Fruit fly (Drosophila melanogaster) whole organism, embryonic: ENCODE measurements around the gene Hs2st.

ENCODE experiments used
- Adf1 ChIP-seq: fragments of 200-800 bp; sonication (Bioruptor generic); IDR thresholded peaks from 2 replicates; pipeline ENCODE4 v1.3.6; 2022; ENCODE audit warnings: missing biosample characterization, missing genetic modification characterization
- Asciz ChIP-seq: fragments of 200-800 bp; sonication (Bioruptor generic); optimal IDR thresholded peaks from 2 replicates; lab custom pipeline; 2017; ENCODE audit warnings: missing biosample characterization, mild to moderate bottlenecking, missing genetic modification characterization, missing genetic modification reagents
- BEAF-32 ChIP-seq: fragments of 200-800 bp; sonication (Bioruptor generic); optimal IDR thresholded peaks from 3 replicates; lab custom pipeline; 2017; ENCODE audit warnings: missing biosample characterization, missing genetic modification characterization, mild to moderate bottlenecking, moderate library complexity, missing genetic modification reagents
- CG11560 ChIP-seq: fragments of 200-800 bp; sonication (Bioruptor generic); IDR thresholded peaks from 3 replicates; pipeline ENCODE4 v1.3.6; 2022; ENCODE audit warnings: missing biosample characterization, missing genetic modification characterization
- CG12744 ChIP-seq: fragments of 200-800 bp; sonication (Bioruptor generic); optimal IDR thresholded peaks from 2 replicates; lab custom pipeline; 2016; ENCODE audit warnings: missing biosample characterization, missing genetic modification characterization
- CG13775 ChIP-seq: fragments of 200-800 bp; sonication (Bioruptor generic); optimal IDR thresholded peaks from 3 replicates; lab custom pipeline; 2017; ENCODE audit warnings: missing biosample characterization, mild to moderate bottlenecking, missing genetic modification characterization
- CG14441 ChIP-seq: fragments of 200-800 bp; sonication (Bioruptor generic); IDR thresholded peaks from 2 replicates; pipeline ENCODE4 v1.3.6; 2022; ENCODE audit warnings: missing biosample characterization, missing genetic modification characterization
- CG14710 ChIP-seq: fragments of 200-800 bp; sonication (Bioruptor generic); optimal IDR thresholded peaks from 3 replicates; lab custom pipeline; 2019; ENCODE audit warnings: missing biosample characterization, mild to moderate bottlenecking, missing genetic modification characterization, moderate library complexity
- CG1602 ChIP-seq: fragments of 200-800 bp; sonication (Bioruptor generic); optimal IDR thresholded peaks from 3 replicates; lab custom pipeline; 2016; ENCODE audit warnings: missing biosample characterization, missing genetic modification characterization
- CG31388 ChIP-seq: fragments of 200-800 bp; sonication (Bioruptor generic); optimal IDR thresholded peaks from 2 replicates; lab custom pipeline; 2016; ENCODE audit warnings: missing biosample characterization, missing genetic modification characterization
- CG34422 ChIP-seq: fragments of 200-800 bp; sonication (Bioruptor generic); IDR thresholded peaks from 3 replicates; pipeline ENCODE4 v1.3.6; 2022; ENCODE audit warnings: missing biosample characterization, missing genetic modification characterization
- CG3838 ChIP-seq: fragments of 200-800 bp; sonication (Bioruptor generic); optimal IDR thresholded peaks from 3 replicates; lab custom pipeline; 2016; ENCODE audit warnings: missing biosample characterization, missing genetic modification characterization
- CG4282 ChIP-seq: fragments of 200-800 bp; sonication (Bioruptor generic); optimal IDR thresholded peaks from 2 replicates; lab custom pipeline; 2016; ENCODE audit warnings: missing biosample characterization, missing genetic modification characterization
- CG4360 ChIP-seq: fragments of 200-800 bp; sonication (Bioruptor generic); IDR thresholded peaks from 2 replicates; pipeline ENCODE4 v1.3.6; 2022; ENCODE audit warnings: missing biosample characterization, missing genetic modification characterization
- CG4424 ChIP-seq: fragments of 200-800 bp; sonication (Bioruptor generic); optimal IDR thresholded peaks from 3 replicates; lab custom pipeline; 2016; ENCODE audit warnings: missing biosample characterization, missing genetic modification characterization
- CG4617 ChIP-seq: fragments of 200-800 bp; sonication (Bioruptor generic); optimal IDR thresholded peaks from 3 replicates; lab custom pipeline; 2016; ENCODE audit warnings: missing biosample characterization, missing genetic modification characterization, borderline replicate concordance
- CG5180 ChIP-seq: fragments of 200-800 bp; sonication (Bioruptor generic); optimal IDR thresholded peaks from 3 replicates; lab custom pipeline; 2017; ENCODE audit warnings: missing biosample characterization, missing genetic modification characterization, mild to moderate bottlenecking, moderate library complexity, missing genetic modification reagents
- CG6272 ChIP-seq: fragments of 200-800 bp; sonication (Bioruptor generic); IDR thresholded peaks from 2 replicates; pipeline ENCODE4 v1.3.6; 2022; ENCODE audit warnings: missing biosample characterization, missing genetic modification characterization
- CG7271 ChIP-seq: fragments of 200-800 bp; sonication (Bioruptor generic); optimal IDR thresholded peaks from 2 replicates; lab custom pipeline; 2018; ENCODE audit warnings: missing biosample characterization, mild to moderate bottlenecking, missing genetic modification characterization, moderate library complexity
- CG8359 ChIP-seq: fragments of 200-800 bp; sonication (Bioruptor generic); optimal IDR thresholded peaks from 2 replicates; lab custom pipeline; 2017; ENCODE audit warnings: missing biosample characterization, mild to moderate bottlenecking, missing genetic modification characterization, borderline replicate concordance
- CG8388 ChIP-seq: fragments of 200-800 bp; sonication (Bioruptor generic); optimal IDR thresholded peaks from 2 replicates; lab custom pipeline; 2019; ENCODE audit warnings: missing biosample characterization, mild to moderate bottlenecking, missing genetic modification characterization, moderate library complexity
- CG9727 ChIP-seq: fragments of 200-800 bp; sonication (Bioruptor generic); optimal IDR thresholded peaks from 3 replicates; lab custom pipeline; 2017; ENCODE audit warnings: missing biosample characterization, mild to moderate bottlenecking, missing genetic modification characterization
- CG9817 ChIP-seq: fragments of 200-800 bp; sonication (Bioruptor generic); optimal IDR thresholded peaks from 2 replicates; lab custom pipeline; 2018; ENCODE audit warnings: missing biosample characterization, mild to moderate bottlenecking, missing genetic modification characterization, moderate library complexity
- Deaf1 ChIP-seq: fragments of 200-800 bp; optimal IDR thresholded peaks from 3 replicates; lab custom pipeline; 2019; ENCODE audit warnings: missing biosample characterization, mild to moderate bottlenecking, missing genetic modification characterization, moderate library complexity
- Jarid2 ChIP-seq: fragments of 200-800 bp; sonication (Bioruptor generic); optimal IDR thresholded peaks from 3 replicates; lab custom pipeline; 2017; ENCODE audit warnings: mild to moderate bottlenecking, missing biosample characterization, missing genetic modification reagents, missing genetic modification characterization
- MTF-1 ChIP-seq: fragments of 200-800 bp; sonication (Bioruptor generic); optimal IDR thresholded peaks from 2 replicates; lab custom pipeline; 2018; ENCODE audit warnings: missing biosample characterization, mild to moderate bottlenecking, missing genetic modification characterization, borderline replicate concordance
- Mes4 ChIP-seq: fragments of 200-800 bp; sonication (Bioruptor generic); optimal IDR thresholded peaks from 2 replicates; lab custom pipeline; 2016; ENCODE audit warnings: missing biosample characterization, missing genetic modification characterization
- Myb ChIP-seq: fragments of 200-800 bp; sonication (Bioruptor generic); optimal IDR thresholded peaks from 2 replicates; lab custom pipeline; 2016; ENCODE audit warnings: missing biosample characterization, missing genetic modification characterization
- NC2α ChIP-seq: fragments of 200-800 bp; sonication (Bioruptor generic); optimal IDR thresholded peaks from 2 replicates; lab custom pipeline; 2016; ENCODE audit warnings: missing biosample characterization, missing genetic modification characterization
- Oaz ChIP-seq: fragments of 200-800 bp; sonication (Bioruptor generic); IDR thresholded peaks from 2 replicates; pipeline ENCODE4 v1.3.6; 2022; ENCODE audit warnings: missing biosample characterization, missing genetic modification characterization
- Side ChIP-seq: fragments of 200-800 bp; sonication (Bioruptor generic); optimal IDR thresholded peaks from 2 replicates; lab custom pipeline; 2016; ENCODE audit warnings: missing biosample characterization, missing genetic modification characterization
- Stat92E ChIP-seq, 3 experiments: fragments of >200 bp in 2 of 3; fragments of 200-800 bp in 1 of 3; sonication (Bioruptor generic) in 1 of 3; optimal IDR thresholded peaks; 2 replicates each; lab custom pipeline; 2017 to 2019; ENCODE audit warnings: missing biosample characterization in 3 of 3, missing genetic modification characterization in 3 of 3, mild to moderate bottlenecking in 1 of 3, moderate library complexity in 1 of 3
- Trl ChIP-seq, 3 experiments: fragments of >200 bp in 2 of 3; fragments of 200-800 bp in 1 of 3; sonication (Bioruptor generic) in 1 of 3; optimal IDR thresholded peaks; 2 replicates in 1 of 3; 3 replicates in 2 of 3; lab custom pipeline; 2016 to 2017; ENCODE audit warnings: missing biosample characterization in 1 of 3, missing genetic modification characterization in 1 of 3
- Vsx1 ChIP-seq: fragments of 200-800 bp; sonication (Bioruptor generic); optimal IDR thresholded peaks from 2 replicates; lab custom pipeline; 2017; ENCODE audit warnings: missing biosample characterization, mild to moderate bottlenecking, missing genetic modification characterization, missing genetic modification reagents
- ab ChIP-seq: fragments of 200-800 bp; sonication (Bioruptor generic); optimal IDR thresholded peaks from 2 replicates; lab custom pipeline; 2016; ENCODE audit warnings: missing biosample characterization, missing genetic modification characterization
- dati ChIP-seq: fragments of 200-800 bp; sonication (Bioruptor generic); IDR thresholded peaks from 2 replicates; pipeline ENCODE4 v1.3.6; 2022; ENCODE audit warnings: missing biosample characterization, missing genetic modification characterization
- dysf ChIP-seq: fragments of 200-800 bp; sonication (Bioruptor generic); IDR thresholded peaks from 3 replicates; pipeline ENCODE4 v1.3.6; 2022; ENCODE audit warnings: missing biosample characterization, missing genetic modification characterization
- fru ChIP-seq: fragments of >200 bp; optimal IDR thresholded peaks from 2 replicates; lab custom pipeline; 2017
- gce ChIP-seq: fragments of 200-800 bp; sonication (Bioruptor generic); IDR thresholded peaks from 3 replicates; pipeline ENCODE4 v1.3.6; 2022; ENCODE audit warnings: missing biosample characterization, missing genetic modification characterization
- gro ChIP-seq: fragments of 200-800 bp; sonication (Bioruptor generic); optimal IDR thresholded peaks from 2 replicates; lab custom pipeline; 2016; ENCODE audit warnings: missing biosample characterization, missing genetic modification characterization
- onecut ChIP-seq: fragments of 200-800 bp; sonication (Bioruptor generic); IDR thresholded peaks from 2 replicates; pipeline ENCODE4 v1.3.6; 2022; ENCODE audit warnings: missing biosample characterization, missing genetic modification characterization
- peb ChIP-seq: fragments of 200-800 bp; sonication (Bioruptor generic); IDR thresholded peaks from 2 replicates; pipeline ENCODE4 v1.3.6; 2022; ENCODE audit warnings: missing biosample characterization, missing genetic modification characterization
- phol ChIP-seq: fragments of 200-800 bp; sonication (Bioruptor generic); optimal IDR thresholded peaks from 3 replicates; lab custom pipeline; 2018; ENCODE audit warnings: missing biosample characterization, mild to moderate bottlenecking, missing genetic modification characterization, moderate library complexity
- pita ChIP-seq: fragments of 200-800 bp; sonication (Bioruptor generic); optimal IDR thresholded peaks from 2 replicates; lab custom pipeline; 2017; ENCODE audit warnings: missing biosample characterization, mild to moderate bottlenecking, missing genetic modification characterization
- pnt ChIP-seq: fragments of 200-800 bp; sonication (Bioruptor generic); optimal IDR thresholded peaks from 3 replicates; lab custom pipeline; 2016; ENCODE audit warnings: missing biosample characterization, missing genetic modification characterization
- pzg ChIP-seq: fragments of 200-800 bp; sonication (Bioruptor generic); optimal IDR thresholded peaks from 3 replicates; lab custom pipeline; 2018; ENCODE audit warnings: missing biosample characterization, mild to moderate bottlenecking, missing genetic modification characterization, moderate library complexity
- row ChIP-seq: fragments of 200-800 bp; sonication (Bioruptor generic); IDR thresholded peaks from 3 replicates; pipeline ENCODE4 v1.3.6; 2022; ENCODE audit warnings: missing biosample characterization, missing genetic modification characterization
- sim ChIP-seq: fragments of 200-800 bp; sonication (Bioruptor generic); IDR thresholded peaks from 2 replicates; pipeline ENCODE4 v1.3.6; 2022; ENCODE audit warnings: missing biosample characterization, missing genetic modification characterization
- trem ChIP-seq: fragments of 200-800 bp; optimal IDR thresholded peaks from 3 replicates; lab custom pipeline; 2019; ENCODE audit warnings: missing biosample characterization, mild to moderate bottlenecking, missing genetic modification characterization, moderate library complexity

Gene Hs2st

DNA sequence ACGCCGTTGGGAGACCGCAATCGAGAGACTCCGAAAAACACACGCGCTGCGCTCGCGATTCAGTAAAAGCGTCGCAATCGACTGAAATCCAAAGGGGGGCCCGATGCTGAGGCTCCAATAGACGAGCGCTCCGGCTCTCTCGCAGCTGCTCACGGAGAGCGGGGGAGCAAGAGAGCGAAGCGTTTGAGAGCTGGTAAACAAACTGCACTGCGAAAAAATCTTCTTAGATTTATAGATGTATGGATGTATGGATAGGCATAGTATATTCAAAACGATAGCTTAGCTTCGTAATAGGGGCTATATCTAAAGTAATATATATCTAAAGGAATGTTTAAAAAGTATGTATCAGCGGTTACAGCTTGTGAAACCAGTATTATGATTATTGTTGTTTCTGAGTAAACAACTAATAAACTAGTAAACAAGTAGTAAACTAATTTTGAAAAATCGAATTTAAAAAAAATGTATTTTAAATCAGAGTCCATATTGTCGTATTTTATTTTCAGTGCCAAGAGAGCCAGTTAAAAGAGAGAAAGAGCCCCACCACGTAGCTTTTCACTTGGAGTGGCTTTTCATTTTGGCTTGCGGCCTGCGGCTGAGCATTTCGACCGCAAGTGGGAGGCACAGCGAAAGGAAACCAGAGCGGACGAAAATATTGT lies 21.0 kb downstream of the Hs2st start, which contains the start of the genes Alp12 and CG13085 (continued):
- peak; percentile 70 for TF ChIP-seq CG4282 (GFP tag; lab: Kevin White, UChicago)
- TF ChIP-seq peb, result peak; percentile 87
- TF ChIP-seq ab (GFP tag; lab: Kevin White, UChicago), result peak; percentile 63
- peak; percentile 90 for TF ChIP-seq CG3838
- peak; percentile 30 for TF ChIP-seq BEAF-32 (GFP tag; lab: Kevin White, UChicago)
- TF ChIP-seq Oaz (GFP tag; lab: Robert Waterston, UW), result peak; percentile 93
- TF ChIP-seq Asciz (GFP tag; lab: Kevin White, UChicago), result peak; percentile 99
- TF ChIP-seq CG14441 (GFP tag; lab: Robert Waterston, UW), result peak; percentile 96
- TF ChIP-seq NC2α (GFP tag; lab: Kevin White, UChicago), result peak; percentile 84
- peak; percentile 95 for TF ChIP-seq trem (tag; lab: Kevin White, UChicago)
- peak; percentile 93 for TF ChIP-seq CG6272
- peak; percentile 95 for TF ChIP-seq CG34422
- peak; percentile 88 for TF ChIP-seq Mes4 (GFP tag; lab: Kevin White, UChicago)
- TF ChIP-seq Adf1 (GFP tag; lab: Robert Waterston, UW), result peak; percentile 83
- TF ChIP-seq MTF-1 (GFP tag; lab: Kevin White, UChicago), result peak; percentile 83
- TF ChIP-seq CG8359 (GFP tag; lab: Kevin White, UChicago), result peak; percentile 92
- TF ChIP-seq CG8388 (GFP tag; lab: Kevin White, UChicago), result peak; percentile 97
- TF ChIP-seq row (GFP tag; lab: Robert Waterston, UW), result peak; percentile 99
- TF ChIP-seq dati (GFP tag; lab: Robert Waterston, UW), result peak; percentile 41; the same call in 1 of the 2 replicates
- TF ChIP-seq pita, result no peak
- TF ChIP-seq pnt (GFP tag; lab: Kevin White, UChicago), result peak; percentile 93
- peak; percentile 95 for TF ChIP-seq CG12744 (GFP tag; lab: Kevin White, UChicago)
- peak; percentile 98 for TF ChIP-seq CG4424 (GFP tag; lab: Kevin White, UChicago)
- TF ChIP-seq fru (lab: Kevin White, UChicago), result no peak
- TF ChIP-seq Deaf1 (tag; lab: Kevin White, UChicago), result peak; percentile 89
- TF ChIP-seq Side (GFP tag; lab: Kevin White, UChicago), result peak; percentile 94
- TF ChIP-seq Trl (optimal IDR thresholded peaks at IDR 0.05; lab: Kevin White, UChicago), result peak; percentile 93 to 98
- peak; percentile 94 for TF ChIP-seq Trl (GFP tag; optimal IDR thresholded peaks at IDR 0.05; lab: Kevin White, UChicago)
- peak in 1 of 3 experiments; percentile 93 for TF ChIP-seq Stat92E (GFP tag; optimal IDR thresholded peaks at IDR 0.05; lab: Kevin White, UChicago)
- TF ChIP-seq sim (GFP tag; lab: Robert Waterston, UW), result peak; percentile 75
- TF ChIP-seq CG1602, result peak; percentile 97
- peak; percentile 85 for TF ChIP-seq CG4617 (GFP tag; lab: Kevin White, UChicago)
- TF ChIP-seq CG4360 (GFP tag; lab: Robert Waterston, UW), result peak; percentile 60
- peak; percentile 98 for TF ChIP-seq CG13775 (GFP tag; lab: Kevin White, UChicago)
- peak; percentile 86 for TF ChIP-seq Jarid2 (GFP tag; lab: Kevin White, UChicago)
- TF ChIP-seq CG5180, result peak; percentile 94
- peak; percentile 66 for TF ChIP-seq CG7271
- peak; percentile 98 for TF ChIP-seq CG9727 (GFP tag; lab: Kevin White, UChicago)
- peak; percentile 98 for TF ChIP-seq phol (tag; lab: Kevin White, UChicago)
- TF ChIP-seq CG31388 (GFP tag; lab: Kevin White, UChicago), result peak; percentile 91
- TF ChIP-seq pzg, result peak; percentile 15
- peak; percentile 90 for TF ChIP-seq CG11560 (tag; lab: Robert Waterston, UW)
- TF ChIP-seq CG14710 (tag; lab: Kevin White, UChicago), result peak; percentile 97
- TF ChIP-seq gro (GFP tag; lab: Kevin White, UChicago), result peak; percentile 92
- TF ChIP-seq dysf, result peak; percentile 98
- TF ChIP-seq CG9817 (tag; lab: Kevin White, UChicago), result peak; percentile 97
- no peak; the same call in 1 of the 3 replicates for TF ChIP-seq gce (GFP tag; lab: Robert Waterston, UW)
- TF ChIP-seq Myb, result peak; percentile 78
- TF ChIP-seq onecut (GFP tag; lab: Robert Waterston, UW), result peak; percentile 90
- peak; percentile 96 for TF ChIP-seq Vsx1 (GFP tag; lab: Kevin White, UChicago)
